Worm (Caenorhabditis elegans) whole organism, L4/young adult: Measurements from ENCODE around the gene znfx-1.

Experiments used
- W03F9.2 ChIP-seq: fragments of 150-350 bp; optimal IDR thresholded peaks from 2 replicates; lab custom pipeline; 2014; ENCODE audit warnings: missing biosample characterization, missing genetic modification characterization
- dao-5 ChIP-seq: sonication (generic microtip); optimal IDR thresholded peaks from 2 replicates; lab custom pipeline; 2016; ENCODE audit warnings: missing genotype, missing genetic modification characterization, moderate library complexity, missing compliant biosample characterization
- him-1 ChIP-seq: sonication (generic microtip); optimal IDR thresholded peaks from 2 replicates; lab custom pipeline; 2016; ENCODE audit warnings: missing genotype, missing genetic modification reagents, missing genetic modification characterization, missing compliant biosample characterization

The znfx-1 gene

ce11 chrII:9213055-9213708 lies at the start of gene znfx-1:
TSS of gene znfx-1 (plus strand) at chrII:9213658.
- TF ChIP-seq him-1 (tag; lab: Kevin White, UChicago) (no peak), dao-5 (no peak), W03F9.2 (tag; lab: Kevin White, UChicago) (peak; percentile 46)

ce11 chrII:9165762-9166460 lies 47.5 kb upstream of the znfx-1 start, which contains the start of gene W07A12.8:
TSS of gene W07A12.8 (minus strand) at chrII:9165812.
- TF ChIP-seq dao-5, result no peak
- TF ChIP-seq W03F9.2 (tag; lab: Kevin White, UChicago), result no peak
- TF ChIP-seq him-1 (tag; lab: Kevin White, UChicago), result no peak

ce11 chrII:9167730-9168129 lies 45.7 kb upstream of the znfx-1 start, which contains the start of gene T23G7.3:
TSS of gene T23G7.3 (minus strand) at chrII:9167830.
- TF ChIP-seq W03F9.2 (tag; lab: Kevin White, UChicago) (no peak), him-1 (tag; lab: Kevin White, UChicago) (no peak), dao-5 (no peak)

ce11 chrII:9169450-9169960 lies 44.0 kb upstream of the znfx-1 start, which contains the start of gene dpl-1:
TSS of gene dpl-1 (plus strand) at chrII:9169910.
- TF ChIP-seq dao-5 (no peak), W03F9.2 (tag; lab: Kevin White, UChicago) (peak; percentile 10), him-1 (tag; lab: Kevin White, UChicago) (no peak)

- TF ChIP-seq dao-5 (no peak), W03F9.2 (tag; lab: Kevin White, UChicago) (no peak), him-1 (tag; lab: Kevin White, UChicago) (no peak)
These were observed 43.4 kb upstream of the znfx-1 start for ce11 chrII:9170048-9170447.

ce11 chrII:9170851-9171250 lies 42.6 kb upstream of the znfx-1 start:
- no peak for TF ChIP-seq him-1 (tag; lab: Kevin White, UChicago)
- no peak for TF ChIP-seq W03F9.2 (tag; lab: Kevin White, UChicago)
- TF ChIP-seq dao-5, result no peak

ce11 chrII:9171466-9172187 lies 41.8 kb upstream of the znfx-1 start:
- TF ChIP-seq dao-5 (no peak), him-1 (tag; lab: Kevin White, UChicago) (no peak), W03F9.2 (tag; lab: Kevin White, UChicago) (no peak)

- TF ChIP-seq dao-5 (no peak), him-1 (tag; lab: Kevin White, UChicago) (no peak), W03F9.2 (tag; lab: Kevin White, UChicago) (no peak)
These were observed 40.6 kb upstream of the znfx-1 start, which contains the start of gene T23G7.2 for ce11 chrII:9172849-9173248. TSS of gene T23G7.2 (minus strand) at chrII:9172949.

ce11 chrII:9173471-9173870 lies 40.0 kb upstream of the znfx-1 start:
- TF ChIP-seq him-1 (tag; lab: Kevin White, UChicago), result no peak
- TF ChIP-seq dao-5, result no peak
- TF ChIP-seq W03F9.2 (tag; lab: Kevin White, UChicago), result no peak

ce11 chrII:9176523-9176922 lies 36.9 kb upstream of the znfx-1 start:
- TF ChIP-seq W03F9.2 (tag; lab: Kevin White, UChicago) (no peak), dao-5 (no peak), him-1 (tag; lab: Kevin White, UChicago) (no peak)

ce11 chrII:9177080-9177479 lies 36.4 kb upstream of the znfx-1 start, which contains the start of the genes sec-5 and pir-1:
TSS of gene sec-5 (minus strand) at chrII:9177152.
TSS of gene pir-1 (plus strand) at chrII:9177300.
- TF ChIP-seq dao-5 (no peak), W03F9.2 (tag; lab: Kevin White, UChicago) (peak; percentile 11)

- TF ChIP-seq W03F9.2 (tag; lab: Kevin White, UChicago), result no peak
- no peak for TF ChIP-seq dao-5
- TF ChIP-seq him-1 (tag; lab: Kevin White, UChicago), result no peak
These were observed 34.6 kb upstream of the znfx-1 start for ce11 chrII:9178811-9179210.

- TF ChIP-seq W03F9.2 (tag; lab: Kevin White, UChicago) (no peak), dao-5 (no peak), him-1 (tag; lab: Kevin White, UChicago) (no peak)
These were observed 32.3 kb upstream of the znfx-1 start for ce11 chrII:9181155-9181554.
